Fruit fly (Drosophila melanogaster) whole organism, prepupa: Measurements from ENCODE around the gene SmD2.

Source experiments
- CG11762 ChIP-seq: fragments of 200-800 bp; sonication (Bioruptor generic); optimal IDR thresholded peaks from 3 replicates; lab custom pipeline; 2016; ENCODE audit warnings: missing biosample characterization, missing genetic modification characterization; ENCODE audit not compliant: insufficient read depth
- CG3919 ChIP-seq: fragments of 200-800 bp; sonication (Bioruptor generic); optimal IDR thresholded peaks from 3 replicates; lab custom pipeline; 2016; ENCODE audit warnings: missing biosample characterization, missing genetic modification characterization
- CG6163 ChIP-seq: fragments of 200-800 bp; sonication (Bioruptor generic); IDR thresholded peaks from 3 replicates; pipeline ENCODE4 v1.3.6; 2022; ENCODE audit warnings: missing biosample characterization, missing genetic modification characterization
- CG6854 ChIP-seq: fragments of 200-800 bp; sonication (Bioruptor generic); optimal IDR thresholded peaks from 2 replicates; lab custom pipeline; 2017; ENCODE audit warnings: missing biosample characterization, mild to moderate bottlenecking, missing genetic modification characterization
- Lpt ChIP-seq: fragments of 200-800 bp; sonication (Bioruptor generic); optimal IDR thresholded peaks from 3 replicates; lab custom pipeline; 2016; ENCODE audit warnings: missing biosample characterization, missing genetic modification characterization
- Met ChIP-seq: fragments of 200-800 bp; sonication (Bioruptor generic); optimal IDR thresholded peaks from 3 replicates; lab custom pipeline; 2016; ENCODE audit warnings: missing biosample characterization, missing genetic modification characterization
- Sox102F ChIP-seq: fragments of 200-800 bp; sonication (Bioruptor generic); optimal IDR thresholded peaks from 2 replicates; lab custom pipeline; 2016; ENCODE audit warnings: missing biosample characterization, mild to moderate bottlenecking, missing genetic modification characterization

DNA sequence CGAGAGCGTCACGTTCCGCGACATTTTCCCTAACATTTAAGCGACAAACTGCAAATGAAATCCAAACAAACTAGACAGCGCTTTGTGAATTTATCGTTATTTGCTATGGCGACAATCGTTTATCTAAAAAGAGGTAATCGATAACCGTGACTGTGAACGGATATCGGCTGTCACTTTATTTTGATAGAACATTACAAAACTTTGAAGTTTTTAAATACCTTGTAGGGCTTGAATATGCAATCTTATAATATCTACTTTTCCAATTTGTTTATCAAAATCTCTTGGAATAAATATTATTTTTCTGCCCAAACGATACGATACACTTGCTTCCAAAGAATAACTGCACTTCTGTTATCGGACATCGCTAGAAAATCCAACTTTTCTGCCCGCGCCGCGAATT, 34.4 kb upstream of the SmD2 start, which contains the start of the genes CG1024 and TfIIFalpha:
- TF ChIP-seq CG6163 (no peak), Lpt (GFP tag; lab: Kevin White, UChicago) (no peak), Sox102F (no peak), Met (no peak), CG6854 (no peak), CG11762 (GFP tag; lab: Kevin White, UChicago) (no peak), CG3919 (GFP tag; lab: Kevin White, UChicago) (no peak)
